Worm (Caenorhabditis elegans) whole organism, midembryonic: ENCODE data around the gene Y25C1A.7.

Experiments
- cog-1 ChIP-seq: sonication (generic microtip); optimal IDR thresholded peaks from 2 replicates; lab custom pipeline; 2016; ENCODE audit warnings: missing genetic modification characterization, missing compliant biosample characterization
- flt-1 ChIP-seq: fragments of 200-800 bp; sonication (Bioruptor generic); IDR thresholded peaks from 2 replicates; pipeline ENCODE4 v1.3.6; 2022; ENCODE audit warnings: missing genetic modification characterization, missing compliant biosample characterization
- ref-1 ChIP-seq: fragments of 200-800 bp; sonication (Bioruptor generic); conservative IDR thresholded peaks from 2 replicates; pipeline ENCODE4 v1.3.6; 2022; ENCODE audit warnings: missing genetic modification reagents, missing genetic modification characterization, missing compliant biosample characterization
- ztf-23 ChIP-seq: fragments of 200-800 bp; sonication (Bioruptor generic); IDR thresholded peaks from 2 replicates; pipeline ENCODE4 v1.3.6; 2022; ENCODE audit warnings: missing genetic modification reagents, missing genetic modification characterization, missing compliant biosample characterization
- ztf-29 ChIP-seq: fragments of 200-800 bp; sonication (Bioruptor generic); IDR thresholded peaks from 2 replicates; pipeline ENCODE4 v1.3.6; 2022; ENCODE audit warnings: missing genetic modification reagents, missing genetic modification characterization, missing compliant biosample characterization

DNA sequence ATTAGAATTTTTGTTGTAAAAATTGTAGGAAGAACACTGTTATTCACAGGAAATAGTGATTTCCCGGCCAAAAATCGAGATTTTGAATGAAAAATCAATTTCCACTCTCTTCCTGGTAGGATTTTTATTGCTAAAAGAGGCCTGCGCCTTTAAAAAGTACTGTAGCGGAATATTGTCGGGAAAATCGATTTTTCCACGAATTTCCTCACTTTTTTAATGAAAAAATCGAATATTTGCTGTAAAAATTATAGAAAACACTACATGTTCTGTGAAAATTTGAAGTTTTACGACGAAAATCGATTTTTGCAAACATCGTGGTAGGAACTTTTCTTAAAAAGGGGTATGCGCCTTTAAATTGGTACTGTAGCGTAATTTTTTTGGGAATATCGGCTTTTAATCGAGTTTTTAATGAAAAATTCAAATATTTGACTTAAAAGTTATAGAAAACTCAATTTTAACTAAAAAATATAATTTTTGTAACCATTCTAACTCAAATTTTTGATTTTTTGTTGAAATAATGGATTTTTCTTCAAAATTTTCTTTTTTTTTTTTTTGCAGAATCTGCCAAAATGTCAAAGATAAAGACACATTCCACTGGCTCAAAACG is 14.5 kb downstream of the Y25C1A.7 start, which contains the start of gene lin-8:
- no peak for TF ChIP-seq ztf-29 (GFP tag; lab: Robert Waterston, UW)
- TF ChIP-seq ref-1 (GFP tag; lab: Robert Waterston, UW): no peak
- TF ChIP-seq cog-1 (tag; lab: Kevin White, UChicago): no peak
- no peak for TF ChIP-seq ztf-23 (GFP tag; lab: Robert Waterston, UW)
- no peak for TF ChIP-seq flt-1 (GFP tag; lab: Robert Waterston, UW)
